Worm (Caenorhabditis elegans) whole organism, young adult: ENCODE results near the gene ZK228.3.

Experiments used
- Y95B8A.8 ChIP-seq: fragments of 200-800 bp; sonication (Bioruptor generic); IDR thresholded peaks from 2 replicates; pipeline ENCODE4 v1.3.6; 2022; ENCODE audit warnings: missing genetic modification reagents, missing genetic modification characterization, missing compliant biosample characterization
- efl-1 ChIP-seq: fragments of 150-350 bp; optimal IDR thresholded peaks from 2 replicates; lab custom pipeline; 2014; ENCODE audit warnings: missing biosample characterization, missing genetic modification reagents, missing genetic modification characterization
- ets-4 ChIP-seq: fragments of 200-800 bp; sonication (Bioruptor generic); optimal IDR thresholded peaks from 2 replicates; lab custom pipeline; 2018; ENCODE audit warnings: mild to moderate bottlenecking, missing genetic modification characterization, missing compliant biosample characterization
- lin-35 ChIP-seq, 3 experiments: fragments of 150-350 bp in 2 of 3; sonication (generic microtip) in 1 of 3; optimal IDR thresholded peaks; 2 replicates each; lab custom pipeline; 2014 to 2018; ENCODE audit warnings: missing biosample characterization in 3 of 3, missing genetic modification characterization in 3 of 3, missing genetic modification reagents in 3 of 3
- rcor-1 ChIP-seq: fragments of 200-800 bp; sonication (Bioruptor generic); IDR thresholded peaks from 2 replicates; pipeline ENCODE4 v1.3.6; 2022; ENCODE audit warnings: missing genetic modification reagents, missing genetic modification characterization, missing compliant biosample characterization
- unc-62 ChIP-seq: fragments of 150-350 bp; optimal IDR thresholded peaks from 2 replicates; lab custom pipeline; 2014; ENCODE audit warnings: missing biosample characterization, missing genetic modification reagents, missing genetic modification characterization

- TF ChIP-seq lin-35 (GFP tag; optimal IDR thresholded peaks at IDR 0.05; lab: Kevin White, UChicago) = no peak
- no peak for TF ChIP-seq rcor-1
- no peak for TF ChIP-seq efl-1 (GFP tag; lab: Kevin White, UChicago)
- no peak for TF ChIP-seq Y95B8A.8
- no peak for TF ChIP-seq unc-62 (GFP tag; lab: Kevin White, UChicago)
- TF ChIP-seq ets-4 (GFP tag; lab: Kevin White, UChicago) = no peak
These were observed 19.2 kb upstream of the ZK228.3 start, which contains the start of gene srh-178 for ce11 chrV:18480231-18480630.
